Fruit fly (Drosophila melanogaster): ENCODE measurements around the gene CG2983.

CG2983 gene

dm6 chr2L:2885503-2886225, 38.2 kb downstream of the CG2983 start, which contains the start of the genes NTPase and lilli (continued):
- TF ChIP-seq CG9437 (GFP tag; optimal IDR thresholded peaks at IDR 0.05) = peak; percentile 44
- peak; percentile 14; the same call in 1 of the 3 replicates for TF ChIP-seq B-H1 (GFP tag; IDR thresholded peaks at IDR 0.05)
- no peak for TF ChIP-seq dan (GFP tag; IDR thresholded peaks at IDR 0.05)
- 0 out of 3 replicates have a peak, but pooled peaks have one; percentile 36 for TF ChIP-seq gce (GFP tag; IDR thresholded peaks at IDR 0.05)
- TF ChIP-seq sima (GFP tag; optimal IDR thresholded peaks at IDR 0.05) = no peak
- TF ChIP-seq bigmax (GFP tag; optimal IDR thresholded peaks at IDR 0.05) = no peak
- peak; percentile 45 for TF ChIP-seq Aef1 (GFP tag; IDR thresholded peaks at IDR 0.05)
- peak; percentile 22 for TF ChIP-seq CG16815 (GFP tag; optimal IDR thresholded peaks at IDR 0.05)
- no peak for TF ChIP-seq fd102C (GFP tag; optimal IDR thresholded peaks at IDR 0.05)
- TF ChIP-seq CG4328 (GFP tag; optimal IDR thresholded peaks at IDR 0.05) = peak; percentile 18
- TF ChIP-seq shn (GFP tag; optimal IDR thresholded peaks at IDR 0.05) = peak; percentile 74
- TF ChIP-seq caup (GFP tag; optimal IDR thresholded peaks at IDR 0.05; ENCODE audit: severe bottlenecking) = no peak
- peak; percentile 57 for TF ChIP-seq CG12659 (GFP tag; optimal IDR thresholded peaks at IDR 0.05)
- peak; percentile 71 for TF ChIP-seq ems (GFP tag; optimal IDR thresholded peaks at IDR 0.05)
- TF ChIP-seq Trl (optimal IDR thresholded peaks at IDR 0.05) = no peak
- peak; percentile 85 for TF ChIP-seq Trl (GFP tag; optimal IDR thresholded peaks at IDR 0.05)
- no peak for TF ChIP-seq fru (optimal IDR thresholded peaks at IDR 0.05)
- no peak for TF ChIP-seq CG4707 (GFP tag; optimal IDR thresholded peaks at IDR 0.05)
- no peak for TF ChIP-seq h (optimal IDR thresholded peaks at IDR 0.05)
- no peak for TF ChIP-seq CG7839 (tag; optimal IDR thresholded peaks at IDR 0.05)
- peak; percentile 86 for TF ChIP-seq MESR4 (GFP tag; optimal IDR thresholded peaks at IDR 0.05)
- peak; percentile 50 for TF ChIP-seq CG1602 (GFP tag; optimal IDR thresholded peaks at IDR 0.05)
- peak; percentile 41 for TF ChIP-seq Fer1 (GFP tag; optimal IDR thresholded peaks at IDR 0.05)
- no peak; the same call in 1 of the 2 replicates for TF ChIP-seq gsb (GFP tag; IDR thresholded peaks at IDR 0.05)
- TF ChIP-seq Dip2 (GFP tag; IDR thresholded peaks at IDR 0.05) = no peak
- no peak for TF ChIP-seq CG4282 (GFP tag; optimal IDR thresholded peaks at IDR 0.05)
- peak; percentile 85 for TF ChIP-seq mld (GFP tag; IDR thresholded peaks at IDR 0.05; ENCODE audit: partially characterized antibody)
- TF ChIP-seq wdn (GFP tag; IDR thresholded peaks at IDR 0.05) = 0 out of 2 replicates have a peak, but pooled peaks have one; percentile 49
- peak; percentile 18 for TF ChIP-seq Elba2 (GFP tag; optimal IDR thresholded peaks at IDR 0.05)
- TF ChIP-seq en (GFP tag; optimal IDR thresholded peaks at IDR 0.05) = no peak
- peak; percentile 48 for TF ChIP-seq CG10654 (GFP tag; optimal IDR thresholded peaks at IDR 0.05)
- peak; percentile 47 for TF ChIP-seq abd-A (tag; optimal IDR thresholded peaks at IDR 0.05)
- peak; percentile 15 for TF ChIP-seq CG11504 (tag; optimal IDR thresholded peaks at IDR 0.05)
- TF ChIP-seq GATAe (GFP tag; conservative IDR thresholded peaks at IDR 0.05) = no peak
- TF ChIP-seq ash1 (GFP tag; optimal IDR thresholded peaks at IDR 0.05) = no peak
- TF ChIP-seq Gsc (GFP tag; IDR thresholded peaks at IDR 0.05) = no peak
- no peak for TF ChIP-seq dysf (GFP tag; IDR thresholded peaks at IDR 0.05)
- TF ChIP-seq tup (GFP tag; optimal IDR thresholded peaks at IDR 0.05) = peak; percentile 61
- TF ChIP-seq CG7271 (tag; optimal IDR thresholded peaks at IDR 0.05) = peak; percentile 36
- peak; percentile 81 for TF ChIP-seq pzg (GFP tag; optimal IDR thresholded peaks at IDR 0.05)
- no peak for TF ChIP-seq exex (tag; optimal IDR thresholded peaks at IDR 0.05)
- peak; percentile 44; the same call in 1 of the 2 replicates for TF ChIP-seq CG14014 (GFP tag; IDR thresholded peaks at IDR 0.05)
- TF ChIP-seq CG1603 (tag; optimal IDR thresholded peaks at IDR 0.05) = peak; percentile 57
- no peak for TF ChIP-seq run (tag; optimal IDR thresholded peaks at IDR 0.05)
- no peak for TF ChIP-seq dimm (GFP tag; IDR thresholded peaks at IDR 0.05)
- peak; percentile 55 for TF ChIP-seq pum (GFP tag; optimal IDR thresholded peaks at IDR 0.05)
- TF ChIP-seq Lim3 (GFP tag; IDR thresholded peaks at IDR 0.05) = no peak
- no peak for TF ChIP-seq CG43689 (GFP tag; IDR thresholded peaks at IDR 0.05)
- peak; percentile 31 for TF ChIP-seq vfl (GFP tag; optimal IDR thresholded peaks at IDR 0.05)
- TF ChIP-seq ro (GFP tag; IDR thresholded peaks at IDR 0.05) = no peak
- peak; percentile 65 for TF ChIP-seq slbo (GFP tag; IDR thresholded peaks at IDR 0.05)

All from whole organism, embryonic.